Worm (Caenorhabditis elegans): ENCODE results near the gene F13A2.3.

DNA sequence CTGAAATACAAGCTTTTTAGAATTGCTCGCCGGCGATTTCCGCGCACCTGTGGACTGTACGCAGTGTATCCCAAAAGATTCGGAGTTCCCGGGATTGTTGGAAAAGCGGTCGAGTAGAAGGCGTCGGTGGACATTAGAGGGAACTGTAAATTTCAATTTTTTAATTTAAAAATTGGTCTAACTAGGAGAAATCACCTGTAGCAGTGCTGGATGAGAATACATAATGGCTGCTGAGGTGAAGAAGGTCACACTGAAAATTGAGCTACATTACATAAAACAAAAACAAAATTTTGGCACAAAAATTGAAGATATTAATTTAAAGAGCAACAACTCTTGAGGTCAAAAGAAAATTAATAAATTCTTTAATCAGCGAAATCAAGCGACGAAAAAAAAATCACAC is 21.5 kb downstream of the F13A2.3 start, which contains the start of gene neg-1:
- TF ChIP-seq gmeb-1 (tag; optimal IDR thresholded peaks at IDR 0.05), result no peak
- no peak for TF ChIP-seq ztf-11 (tag; optimal IDR thresholded peaks at IDR 0.05)
- no peak for TF ChIP-seq ZK546.5 (tag; optimal IDR thresholded peaks at IDR 0.05)
- no peak for TF ChIP-seq snpc-4 (tag; optimal IDR thresholded peaks at IDR 0.05)
